Fruit fly (Drosophila melanogaster) whole organism, wandering third instar larva: ENCODE data around the gene emei.

ENCODE experiments used
- Hr78 ChIP-seq: fragments of >200 bp; optimal IDR thresholded peaks from 2 replicates; lab custom pipeline; 2017; ENCODE audit warnings: missing biosample characterization, missing genetic modification characterization
- Mio ChIP-seq: sonication (Bioruptor generic); optimal IDR thresholded peaks from 2 replicates; lab custom pipeline; 2016; ENCODE audit warnings: missing biosample characterization, missing genetic modification characterization
- N ChIP-seq: fragments of >200 bp; optimal IDR thresholded peaks from 2 replicates; lab custom pipeline; 2018; ENCODE audit warnings: missing biosample characterization, missing external identifiers, missing genetic modification characterization
- dmrt93B ChIP-seq: fragments of 200-800 bp; sonication (Bioruptor generic); optimal IDR thresholded peaks from 2 replicates; lab custom pipeline; 2018; ENCODE audit warnings: missing biosample characterization, mild to moderate bottlenecking, missing genetic modification characterization
- fru ChIP-seq: fragments of 200-800 bp; sonication (Bioruptor generic); optimal IDR thresholded peaks from 3 replicates; lab custom pipeline; 2016; ENCODE audit warnings: missing biosample characterization, mild to moderate bottlenecking, missing genetic modification characterization
- lola ChIP-seq: fragments of >200 bp; optimal IDR thresholded peaks from 2 replicates; lab custom pipeline; 2017; ENCODE audit warnings: missing biosample characterization, missing genetic modification characterization

DNA sequence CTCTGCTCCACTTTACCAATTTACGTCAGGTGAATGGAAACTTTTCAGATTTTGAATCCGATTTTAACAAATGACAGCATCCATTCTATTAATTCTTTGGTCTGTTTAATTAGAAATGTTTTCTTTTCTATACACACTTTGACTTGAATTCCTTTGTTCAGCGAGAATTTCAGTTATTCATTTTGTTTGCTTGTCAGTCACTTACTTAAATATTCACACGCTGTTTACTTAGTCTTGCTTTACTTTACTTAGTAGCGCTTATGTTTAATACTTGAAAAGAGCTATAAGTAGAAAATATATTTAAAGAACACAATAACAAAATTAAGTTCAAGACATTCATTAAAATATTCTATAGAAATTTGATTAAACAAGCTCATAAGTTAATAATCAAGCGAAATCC lies 2.1 kb upstream of the emei start, which contains the start of gene CG32073:
- TF ChIP-seq Mio (GFP tag; lab: Kevin White, UChicago) (no peak), lola (GFP tag; lab: Kevin White, UChicago) (no peak), Hr78 (GFP tag; lab: Kevin White, UChicago) (no peak), fru (GFP tag; lab: Kevin White, UChicago) (no peak), dmrt93B (GFP tag; lab: Kevin White, UChicago) (no peak), N (GFP tag; lab: Kevin White, UChicago) (no peak)
